Worm (Caenorhabditis elegans): Measurements from ENCODE around the gene K02A6.4.

- TF ChIP-seq hmg-4 (GFP tag; optimal IDR thresholded peaks at IDR 0.05) (no peak), flt-1 (GFP tag; IDR thresholded peaks at IDR 0.05) (no peak), scrt-1 (GFP tag; IDR thresholded peaks at IDR 0.05) (no peak)
Measured at ce11 chrX:8193213-8193612, 25.3 kb downstream of the K02A6.4 start.
